Worm (Caenorhabditis elegans) whole organism, L3 larva: Measurements from ENCODE around the gene cnp-2.

Experiments
- R02D3.7 ChIP-seq: fragments of 150-350 bp; optimal IDR thresholded peaks from 2 replicates; lab custom pipeline; 2014; ENCODE audit warnings: missing biosample characterization, missing genetic modification characterization
- ZK546.5 ChIP-seq: sonication (generic microtip); optimal IDR thresholded peaks from 2 replicates; lab custom pipeline; 2017; ENCODE audit warnings: missing biosample characterization, missing genetic modification characterization
- aly-2 ChIP-seq: fragments of 150-350 bp; optimal IDR thresholded peaks from 2 replicates; lab custom pipeline; 2014; ENCODE audit warnings: missing biosample characterization, missing genetic modification characterization
- ama-1 ChIP-seq: fragments of 150-350 bp; optimal IDR thresholded peaks from 2 replicates; lab custom pipeline; 2018
- ceh-16 ChIP-seq: sonication (generic microtip); optimal IDR thresholded peaks from 2 replicates; lab custom pipeline; 2017; ENCODE audit warnings: missing biosample characterization, missing genetic modification characterization
- ceh-82 ChIP-seq: fragments of 150-350 bp; optimal IDR thresholded peaks from 2 replicates; lab custom pipeline; 2014; ENCODE audit warnings: missing biosample characterization, missing genetic modification characterization
- daf-12 ChIP-seq: fragments of 150-350 bp; optimal IDR thresholded peaks from 2 replicates; lab custom pipeline; 2014; ENCODE audit warnings: missing biosample characterization, missing genetic modification reagents, missing genetic modification characterization
- egl-5 ChIP-seq: fragments of 150-350 bp; optimal IDR thresholded peaks from 2 replicates; lab custom pipeline; 2017; ENCODE audit warnings: missing biosample characterization, missing genetic modification reagents, missing genetic modification characterization, inconsistent platforms
- elt-1 ChIP-seq: fragments of 150-350 bp; optimal IDR thresholded peaks from 2 replicates; lab custom pipeline; 2014; ENCODE audit warnings: missing biosample characterization, missing genetic modification characterization
- elt-2 ChIP-seq: sonication (generic microtip); optimal IDR thresholded peaks from 2 replicates; lab custom pipeline; 2016; ENCODE audit warnings: missing genetic modification reagents, mild to moderate bottlenecking, missing genetic modification characterization, missing compliant biosample characterization
- elt-3 ChIP-seq, 3 experiments: fragments of 150-350 bp in 1 of 3; sonication (generic microtip) in 2 of 3; optimal IDR thresholded peaks; 2 replicates in 2 of 3; 4 replicates in 1 of 3; lab custom pipeline; 2014 to 2017; ENCODE audit warnings: missing biosample characterization in 3 of 3, missing genetic modification characterization in 3 of 3
- eor-1 ChIP-seq, 2 experiments: fragments of 150-350 bp; optimal IDR thresholded peaks; 2 replicates each; lab custom pipeline; 2014 to 2018; ENCODE audit warnings: missing biosample characterization in 2 of 2, missing genetic modification characterization in 2 of 2
- fkh-10 ChIP-seq: sonication (generic microtip); optimal IDR thresholded peaks from 2 replicates; lab custom pipeline; 2017; ENCODE audit warnings: missing biosample characterization, missing genetic modification reagents, missing genetic modification characterization
- jun-1 ChIP-seq: fragments of 150-350 bp; optimal IDR thresholded peaks from 2 replicates; lab custom pipeline; 2014; ENCODE audit warnings: missing biosample characterization, missing genetic modification reagents, missing genetic modification characterization
- lin-15B ChIP-seq: fragments of 150-350 bp; optimal IDR thresholded peaks from 2 replicates; lab custom pipeline; 2014; ENCODE audit warnings: missing biosample characterization, missing genetic modification characterization
- lin-39 ChIP-seq: fragments of 150-350 bp; optimal IDR thresholded peaks from 2 replicates; lab custom pipeline; 2018; ENCODE audit warnings: missing biosample characterization, missing genetic modification reagents, missing genetic modification characterization
- mdl-1 ChIP-seq: fragments of 150-350 bp; optimal IDR thresholded peaks from 2 replicates; lab custom pipeline; 2014; ENCODE audit warnings: missing biosample characterization, missing genetic modification characterization
- mml-1 ChIP-seq: fragments of 150-350 bp; sonication (generic microtip); optimal IDR thresholded peaks from 3 replicates; lab custom pipeline; 2014; ENCODE audit warnings: missing biosample characterization, missing genetic modification characterization
- nfya-1 ChIP-seq: sonication (generic microtip); optimal IDR thresholded peaks from 2 replicates; lab custom pipeline; 2017; ENCODE audit warnings: missing genetic modification characterization, mild to moderate bottlenecking, missing compliant biosample characterization, antibody characterized with exemption, moderate library complexity; ENCODE audit not compliant: insufficient read depth
- nhr-11 ChIP-seq: fragments of 150-350 bp; optimal IDR thresholded peaks from 2 replicates; lab custom pipeline; 2014; ENCODE audit warnings: missing biosample characterization, missing genetic modification characterization
- nhr-12 ChIP-seq: fragments of 150-350 bp; optimal IDR thresholded peaks from 2 replicates; lab custom pipeline; 2014; ENCODE audit warnings: missing biosample characterization, missing genetic modification characterization
- nhr-237 ChIP-seq: fragments of 150-350 bp; optimal IDR thresholded peaks from 2 replicates; lab custom pipeline; 2014; ENCODE audit warnings: missing biosample characterization, missing genetic modification characterization
- nhr-25 ChIP-seq: sonication (generic microtip); optimal IDR thresholded peaks from 2 replicates; lab custom pipeline; 2017; ENCODE audit warnings: missing biosample characterization, missing genetic modification characterization
- nhr-67 ChIP-seq: fragments of 150-350 bp; optimal IDR thresholded peaks from 2 replicates; lab custom pipeline; 2014; ENCODE audit warnings: missing biosample characterization, missing genetic modification characterization
- nhr-76 ChIP-seq: fragments of 150-350 bp; sonication (generic microtip); optimal IDR thresholded peaks from 5 replicates; lab custom pipeline; 2014; ENCODE audit warnings: missing biosample characterization, missing genetic modification characterization
- nhr-77 ChIP-seq: fragments of 150-350 bp; optimal IDR thresholded peaks from 2 replicates; lab custom pipeline; 2014; ENCODE audit warnings: missing biosample characterization, missing genetic modification characterization
- pha-4 ChIP-seq: fragments of 150-350 bp; optimal IDR thresholded peaks from 2 replicates; lab custom pipeline; 2014; ENCODE audit warnings: missing biosample characterization, missing genetic modification reagents, missing genetic modification characterization
- sea-2 ChIP-seq: fragments of 150-350 bp; sonication (generic microtip); optimal IDR thresholded peaks from 4 replicates; lab custom pipeline; 2014; ENCODE audit warnings: missing biosample characterization, missing genetic modification reagents, missing genetic modification characterization
- snpc-4 ChIP-seq: fragments of 150-350 bp; optimal IDR thresholded peaks from 2 replicates; lab custom pipeline; 2014; ENCODE audit warnings: missing biosample characterization, missing genetic modification characterization
- tbx-2 ChIP-seq: sonication (generic microtip); optimal IDR thresholded peaks from 2 replicates; lab custom pipeline; 2016; ENCODE audit warnings: mild to moderate bottlenecking, missing genetic modification characterization, missing compliant biosample characterization
- unc-39 ChIP-seq: sonication (generic microtip); optimal IDR thresholded peaks from 4 replicates; lab custom pipeline; 2017; ENCODE audit warnings: missing biosample characterization, missing genetic modification characterization
- unc-62 ChIP-seq: fragments of 150-350 bp; sonication (generic microtip); optimal IDR thresholded peaks from 4 replicates; lab custom pipeline; 2014; ENCODE audit warnings: missing biosample characterization, missing genetic modification reagents, missing genetic modification characterization
- zag-1 ChIP-seq: fragments of 150-350 bp; optimal IDR thresholded peaks from 2 replicates; lab custom pipeline; 2014; ENCODE audit warnings: missing biosample characterization, missing genetic modification characterization
- ztf-11 ChIP-seq: fragments of 150-350 bp; optimal IDR thresholded peaks from 2 replicates; lab custom pipeline; 2014; ENCODE audit warnings: missing biosample characterization, missing genetic modification characterization
- ztf-4 ChIP-seq: fragments of 150-350 bp; optimal IDR thresholded peaks from 2 replicates; lab custom pipeline; 2014; ENCODE audit warnings: missing biosample characterization, missing genetic modification characterization

The cnp-2 gene

ce11 chrII:12760497-12760896 lies at the start of gene cnp-2:
Gene cnp-2 (plus strand): TSS chrII:12760797.
- no peak for TF ChIP-seq aly-2 (tag; lab: Kevin White, UChicago)
- no peak for TF ChIP-seq unc-62 (GFP tag; lab: Kevin White, UChicago)
- no peak for TF ChIP-seq snpc-4 (tag; lab: Kevin White, UChicago)
- TF ChIP-seq pha-4 (tag; lab: Kevin White, UChicago), result no peak
- no peak for TF ChIP-seq tbx-2 (tag; lab: Kevin White, UChicago)
- TF ChIP-seq R02D3.7, result no peak
- TF ChIP-seq nfya-1, result no peak
- TF ChIP-seq, all 47 proteins: peak for 0

ce11 chrII:12711490-12711889 lies 49.1 kb upstream of the cnp-2 start:
- TF ChIP-seq elt-3 (tag; optimal IDR thresholded peaks at IDR 0.05; lab: Kevin White, UChicago) (no peak), fkh-10 (GFP tag; lab: Kevin White, UChicago) (no peak), unc-62 (GFP tag; lab: Kevin White, UChicago) (no peak), daf-12 (tag; lab: Kevin White, UChicago) (no peak), nhr-25 (tag; lab: Kevin White, UChicago) (no peak), ZK546.5 (tag; lab: Kevin White, UChicago) (no peak), mml-1 (tag; lab: Kevin White, UChicago) (no peak), tbx-2 (tag; lab: Kevin White, UChicago) (no peak), ztf-4 (tag; lab: Kevin White, UChicago) (no peak)

ce11 chrII:12715757-12716350 lies 44.7 kb upstream of the cnp-2 start:
- TF ChIP-seq ceh-82 (no peak), nhr-11 (tag; lab: Kevin White, UChicago) (no peak), egl-5 (tag; lab: Kevin White, UChicago) (no peak), ceh-16 (tag; lab: Kevin White, UChicago) (no peak), zag-1 (tag; lab: Kevin White, UChicago) (no peak), snpc-4 (tag; lab: Kevin White, UChicago) (no peak), unc-62 (GFP tag; lab: Kevin White, UChicago) (no peak), aly-2 (tag; lab: Kevin White, UChicago) (no peak), lin-39 (tag; lab: Kevin White, UChicago) (no peak), elt-1 (tag; lab: Kevin White, UChicago) (no peak), nhr-237 (tag; lab: Kevin White, UChicago) (no peak), nhr-76 (tag; lab: Kevin White, UChicago) (no peak), lin-15B (tag; lab: Kevin White, UChicago) (no peak), unc-39 (tag; lab: Kevin White, UChicago) (no peak), nhr-67 (no peak), ztf-4 (tag; lab: Kevin White, UChicago) (no peak)

ce11 chrII:12722049-12722448 lies 38.5 kb upstream of the cnp-2 start:
- TF ChIP-seq sea-2 (GFP tag; lab: Kevin White, UChicago) (no peak), nfya-1 (peak; percentile 92)

- TF ChIP-seq nfya-1, result peak; percentile 92
- no peak for TF ChIP-seq unc-62 (GFP tag; lab: Kevin White, UChicago)
These were observed 37.8 kb upstream of the cnp-2 start for ce11 chrII:12722685-12723287.

ce11 chrII:12726704-12727103 lies 33.9 kb upstream of the cnp-2 start:
- TF ChIP-seq mml-1 (tag; lab: Kevin White, UChicago), result no peak

ce11 chrII:12727871-12728270 lies 32.7 kb upstream of the cnp-2 start:
- no peak for TF ChIP-seq nhr-77
- no peak for TF ChIP-seq mdl-1 (tag; lab: Kevin White, UChicago)
- no peak for TF ChIP-seq elt-2 (tag; lab: Kevin White, UChicago)
- TF ChIP-seq nhr-76 (tag; lab: Kevin White, UChicago), result no peak
- TF ChIP-seq nhr-12 (tag; lab: Kevin White, UChicago), result no peak
- no peak for TF ChIP-seq elt-3 (tag; optimal IDR thresholded peaks at IDR 0.05; lab: Kevin White, UChicago)
- TF ChIP-seq pha-4 (tag; lab: Kevin White, UChicago), result no peak
- no peak for TF ChIP-seq egl-5 (tag; lab: Kevin White, UChicago)
- TF ChIP-seq ama-1, result no peak
- no peak for TF ChIP-seq elt-1 (tag; lab: Kevin White, UChicago)
- TF ChIP-seq jun-1 (tag; lab: Kevin White, UChicago), result no peak
- TF ChIP-seq eor-1 (tag; optimal IDR thresholded peaks at IDR 0.05; lab: Kevin White, UChicago), result no peak
- TF ChIP-seq R02D3.7, result no peak
- no peak for TF ChIP-seq aly-2 (tag; lab: Kevin White, UChicago)
- TF ChIP-seq daf-12 (tag; lab: Kevin White, UChicago), result no peak
- TF ChIP-seq fkh-10 (GFP tag; lab: Kevin White, UChicago), result no peak
- no peak for TF ChIP-seq ztf-11 (tag; lab: Kevin White, UChicago)
- TF ChIP-seq lin-39 (tag; lab: Kevin White, UChicago), result no peak
- TF ChIP-seq ZK546.5 (tag; lab: Kevin White, UChicago), result no peak
- TF ChIP-seq, all 47 proteins: peak for 0
